Fruit fly (Drosophila melanogaster) whole organism, embryonic: ENCODE measurements around the gene CG13063.

Experiments used
- Aef1 ChIP-seq: fragments of 200-800 bp; sonication (Bioruptor generic); IDR thresholded peaks from 3 replicates; pipeline ENCODE4 v1.3.6; 2022; ENCODE audit warnings: missing biosample characterization, missing genetic modification characterization
- Atf6 ChIP-seq: fragments of 200-800 bp; sonication (Bioruptor generic); IDR thresholded peaks from 2 replicates; pipeline ENCODE4 v1.3.6; 2022; ENCODE audit warnings: missing biosample characterization, missing genetic modification characterization
- Blimp-1 ChIP-seq: fragments of 200-800 bp; sonication (Bioruptor generic); optimal IDR thresholded peaks from 3 replicates; lab custom pipeline; 2018; ENCODE audit warnings: missing biosample characterization, missing genetic modification characterization, mild to moderate bottlenecking, moderate library complexity, missing genetic modification reagents
- CG11504 ChIP-seq: fragments of 200-800 bp; sonication (Bioruptor generic); optimal IDR thresholded peaks from 3 replicates; lab custom pipeline; 2019; ENCODE audit warnings: missing biosample characterization, mild to moderate bottlenecking, missing genetic modification characterization, moderate library complexity
- CG13287 ChIP-seq: fragments of 200-800 bp; sonication (Bioruptor generic); IDR thresholded peaks from 2 replicates; pipeline ENCODE4 v1.3.6; 2022; ENCODE audit warnings: missing biosample characterization, missing genetic modification characterization; ENCODE audit not compliant: partially characterized antibody
- CG13424 ChIP-seq: fragments of 200-800 bp; sonication (Bioruptor generic); optimal IDR thresholded peaks from 2 replicates; lab custom pipeline; 2019; ENCODE audit warnings: missing biosample characterization, mild to moderate bottlenecking, missing genetic modification characterization, moderate library complexity
- CG14441 ChIP-seq: fragments of 200-800 bp; sonication (Bioruptor generic); IDR thresholded peaks from 2 replicates; pipeline ENCODE4 v1.3.6; 2022; ENCODE audit warnings: missing biosample characterization, missing genetic modification characterization
- CG15269 ChIP-seq: fragments of 200-800 bp; sonication (Bioruptor generic); optimal IDR thresholded peaks from 2 replicates; lab custom pipeline; 2018; ENCODE audit warnings: missing biosample characterization, mild to moderate bottlenecking, missing genetic modification characterization, moderate library complexity
- CG16779 ChIP-seq: fragments of 200-800 bp; sonication (Bioruptor generic); IDR thresholded peaks from 2 replicates; pipeline ENCODE4 v1.3.6; 2022; ENCODE audit warnings: missing biosample characterization, missing genetic modification characterization
- CG17385 ChIP-seq: fragments of 200-800 bp; sonication (Bioruptor generic); optimal IDR thresholded peaks from 3 replicates; lab custom pipeline; 2018; ENCODE audit warnings: missing biosample characterization, mild to moderate bottlenecking, missing genetic modification characterization
- CG2678 ChIP-seq: fragments of 200-800 bp; sonication (Bioruptor generic); optimal IDR thresholded peaks from 3 replicates; lab custom pipeline; 2019; ENCODE audit warnings: missing biosample characterization, mild to moderate bottlenecking, missing genetic modification characterization, moderate library complexity
- CG31441 ChIP-seq: fragments of 200-800 bp; sonication (Bioruptor generic); IDR thresholded peaks from 2 replicates; pipeline ENCODE4 v1.3.6; 2022; ENCODE audit warnings: missing biosample characterization, missing genetic modification characterization
- CG6272 ChIP-seq: fragments of 200-800 bp; sonication (Bioruptor generic); IDR thresholded peaks from 2 replicates; pipeline ENCODE4 v1.3.6; 2022; ENCODE audit warnings: missing biosample characterization, missing genetic modification characterization
- CG7556 ChIP-seq: fragments of 200-800 bp; sonication (Bioruptor generic); optimal IDR thresholded peaks from 2 replicates; lab custom pipeline; 2017; ENCODE audit warnings: missing biosample characterization, mild to moderate bottlenecking, missing genetic modification characterization
- CG7839 ChIP-seq: fragments of 200-800 bp; sonication (Bioruptor generic); optimal IDR thresholded peaks from 3 replicates; lab custom pipeline; 2018; ENCODE audit warnings: missing biosample characterization, mild to moderate bottlenecking, missing genetic modification characterization, moderate library complexity
- CoRest ChIP-seq: fragments of 200-800 bp; sonication (Bioruptor generic); optimal IDR thresholded peaks from 3 replicates; lab custom pipeline; 2018; ENCODE audit warnings: missing biosample characterization, mild to moderate bottlenecking, missing genetic modification characterization, moderate library complexity
- Deaf1 ChIP-seq: fragments of 200-800 bp; optimal IDR thresholded peaks from 3 replicates; lab custom pipeline; 2019; ENCODE audit warnings: missing biosample characterization, mild to moderate bottlenecking, missing genetic modification characterization, moderate library complexity
- Eip74EF ChIP-seq, 2 experiments: fragments of 200-800 bp in 1 of 2; fragments of >200 bp in 1 of 2; sonication (Bioruptor generic) in 1 of 2; optimal IDR thresholded peaks; 2 replicates each; lab custom pipeline; 2017 to 2019; ENCODE audit warnings: missing biosample characterization in 2 of 2, missing genetic modification characterization in 2 of 2, mild to moderate bottlenecking in 1 of 2, moderate library complexity in 1 of 2
- H2.0 ChIP-seq: fragments of 200-800 bp; sonication (Bioruptor generic); IDR thresholded peaks from 2 replicates; pipeline ENCODE4 v1.3.6; 2022; ENCODE audit warnings: missing biosample characterization, missing genetic modification characterization
- Hr51 ChIP-seq, 2 experiments: fragments of 200-800 bp; sonication (Bioruptor generic); optimal IDR thresholded peaks; 2 replicates in 1 of 2; 3 replicates in 1 of 2; lab custom pipeline; 2016 to 2018; ENCODE audit warnings: missing biosample characterization in 2 of 2, missing genetic modification characterization in 2 of 2, mild to moderate bottlenecking in 1 of 2, moderate library complexity in 1 of 2
- NK7.1 ChIP-seq: fragments of 200-800 bp; sonication (Bioruptor generic); optimal IDR thresholded peaks from 3 replicates; lab custom pipeline; 2016; ENCODE audit warnings: missing biosample characterization, missing genetic modification characterization
- Oli ChIP-seq: fragments of 200-800 bp; sonication (Bioruptor generic); optimal IDR thresholded peaks from 2 replicates; lab custom pipeline; 2018; ENCODE audit warnings: missing biosample characterization, mild to moderate bottlenecking, missing genetic modification characterization, moderate library complexity
- PHDP ChIP-seq: fragments of 200-800 bp; sonication (Bioruptor generic); optimal IDR thresholded peaks from 3 replicates; lab custom pipeline; 2018; ENCODE audit warnings: missing biosample characterization, mild to moderate bottlenecking, missing genetic modification characterization, moderate library complexity
- Ptx1 ChIP-seq: fragments of 200-800 bp; sonication (Bioruptor generic); IDR thresholded peaks from 2 replicates; pipeline ENCODE4 v1.3.6; 2022; ENCODE audit warnings: missing biosample characterization, missing genetic modification characterization
- Sox100B ChIP-seq: fragments of 200-800 bp; sonication (Bioruptor generic); optimal IDR thresholded peaks from 3 replicates; lab custom pipeline; 2018; ENCODE audit warnings: missing biosample characterization, mild to moderate bottlenecking, missing genetic modification characterization
- Sox102F ChIP-seq: fragments of 200-800 bp; sonication (Bioruptor generic); optimal IDR thresholded peaks from 2 replicates; lab custom pipeline; 2018; ENCODE audit warnings: missing biosample characterization, mild to moderate bottlenecking, missing genetic modification characterization, moderate library complexity
- ab ChIP-seq: fragments of 200-800 bp; sonication (Bioruptor generic); optimal IDR thresholded peaks from 2 replicates; lab custom pipeline; 2016; ENCODE audit warnings: missing biosample characterization, missing genetic modification characterization
- ci ChIP-seq: fragments of 200-800 bp; sonication (Bioruptor generic); IDR thresholded peaks from 3 replicates; pipeline ENCODE4 v1.3.6; 2022; ENCODE audit warnings: missing biosample characterization, missing genetic modification characterization
- dmrt99B ChIP-seq: fragments of 200-800 bp; sonication (Bioruptor generic); optimal IDR thresholded peaks from 2 replicates; lab custom pipeline; 2018; ENCODE audit warnings: missing biosample characterization, mild to moderate bottlenecking, missing genetic modification characterization, moderate library complexity
- dysf ChIP-seq: fragments of 200-800 bp; sonication (Bioruptor generic); IDR thresholded peaks from 3 replicates; pipeline ENCODE4 v1.3.6; 2022; ENCODE audit warnings: missing biosample characterization, missing genetic modification characterization
- fd64A ChIP-seq: fragments of 200-800 bp; sonication (Bioruptor generic); optimal IDR thresholded peaks from 3 replicates; lab custom pipeline; 2018; ENCODE audit warnings: missing biosample characterization, mild to moderate bottlenecking, missing genetic modification characterization
- gem ChIP-seq: fragments of 200-800 bp; sonication (Bioruptor generic); optimal IDR thresholded peaks from 2 replicates; lab custom pipeline; 2019; ENCODE audit warnings: missing biosample characterization, mild to moderate bottlenecking, missing genetic modification characterization, moderate library complexity
- gsb-n ChIP-seq: fragments of 200-800 bp; sonication (Bioruptor generic); optimal IDR thresholded peaks from 3 replicates; lab custom pipeline; 2018; ENCODE audit warnings: missing biosample characterization, mild to moderate bottlenecking, missing genetic modification characterization
- hkb ChIP-seq, 2 experiments: fragments of 200-800 bp in 1 of 2; fragments of >200 bp in 1 of 2; sonication (Bioruptor generic) in 1 of 2; IDR thresholded peaks in 1 of 2; optimal IDR thresholded peaks in 1 of 2; 2 replicates each; pipeline versions ENCODE4 v1.3.6 to Lab custom; 2017 to 2022; ENCODE audit warnings: missing biosample characterization in 1 of 2, missing genetic modification characterization in 1 of 2
- kah ChIP-seq: fragments of 200-800 bp; sonication (Bioruptor generic); optimal IDR thresholded peaks from 2 replicates; lab custom pipeline; 2018; ENCODE audit warnings: missing biosample characterization, mild to moderate bottlenecking, missing genetic modification characterization
- nmo ChIP-seq: fragments of 200-800 bp; sonication (Bioruptor generic); optimal IDR thresholded peaks from 2 replicates; lab custom pipeline; 2018; ENCODE audit warnings: missing biosample characterization, mild to moderate bottlenecking, missing genetic modification characterization, moderate library complexity
- oc ChIP-seq: fragments of 200-800 bp; sonication (Bioruptor generic); optimal IDR thresholded peaks from 2 replicates; lab custom pipeline; 2018; ENCODE audit warnings: missing biosample characterization, mild to moderate bottlenecking, missing genetic modification characterization, moderate library complexity
- row ChIP-seq: fragments of 200-800 bp; sonication (Bioruptor generic); IDR thresholded peaks from 3 replicates; pipeline ENCODE4 v1.3.6; 2022; ENCODE audit warnings: missing biosample characterization, missing genetic modification characterization
- tap ChIP-seq: fragments of 200-800 bp; optimal IDR thresholded peaks from 3 replicates; lab custom pipeline; 2019; ENCODE audit warnings: missing biosample characterization, mild to moderate bottlenecking, missing genetic modification characterization, moderate library complexity
- unpg ChIP-seq: fragments of 200-800 bp; sonication (Bioruptor generic); optimal IDR thresholded peaks from 3 replicates; lab custom pipeline; 2018; ENCODE audit warnings: missing biosample characterization, mild to moderate bottlenecking, missing genetic modification characterization, moderate library complexity
- vnd ChIP-seq: fragments of 200-800 bp; sonication (Bioruptor generic); IDR thresholded peaks from 3 replicates; pipeline ENCODE4 v1.3.6; 2022; ENCODE audit warnings: missing biosample characterization, missing genetic modification characterization; ENCODE audit not compliant: partially characterized antibody

Gene CG13063

dm6 chr3L:16305820-16306650 is at the start of gene CG13063, which contains the start of gene CG13043:
Gene CG13063 (plus strand): TSS chr3L:16306600.
Gene CG13043 (minus strand): TSS chr3L:16305870.
- TF ChIP-seq Sox102F (GFP tag; lab: Kevin White, UChicago) (peak; percentile 35), gem (peak; percentile 59), H2.0 (GFP tag; lab: Robert Waterston, UW) (0 out of 2 replicates have a peak, but pooled peaks have one; percentile 17), vnd (GFP tag; lab: Robert Waterston, UW) (no peak), row (peak; percentile 41; the same call in 1 of the 3 replicates), Deaf1 (peak; percentile 18), ci (0 out of 3 replicates have a peak, but pooled peaks have one; percentile 32), dysf (GFP tag; lab: Robert Waterston, UW) (0 out of 3 replicates have a peak, but pooled peaks have one; percentile 31), dmrt99B (tag; lab: Kevin White, UChicago) (peak; percentile 2), CG31441 (0 out of 2 replicates have a peak, but pooled peaks have one; percentile 23), CG13287 (GFP tag; lab: Robert Waterston, UW) (no peak), Blimp-1 (peak; percentile 27), kah (GFP tag; lab: Kevin White, UChicago) (no peak), nmo (GFP tag; lab: Kevin White, UChicago) (peak; percentile 10), unpg (peak; percentile 42), CG17385 (no peak), Aef1 (GFP tag; lab: Robert Waterston, UW) (no peak), CG2678 (tag; lab: Kevin White, UChicago) (peak; percentile 42), hkb (optimal IDR thresholded peaks at IDR 0.05; lab: Kevin White, UChicago) (no peak), hkb (GFP tag; IDR thresholded peaks at IDR 0.05; lab: Robert Waterston, UW) (0 out of 2 replicates have a peak, but pooled peaks have one; percentile 25), NK7.1 (no peak), oc (tag; lab: Kevin White, UChicago) (peak; percentile 7), CG7839 (tag; lab: Kevin White, UChicago) (peak; percentile 26), CG15269 (tag; lab: Kevin White, UChicago) (peak; percentile 41), CG14441 (0 out of 2 replicates have a peak, but pooled peaks have one; percentile 27), Hr51 (GFP tag; optimal IDR thresholded peaks at IDR 0.05; lab: Kevin White, UChicago) (peak in 1 of 2 experiments; percentile 37), tap (peak; percentile 22), CoRest (tag; lab: Kevin White, UChicago) (peak; percentile 7), CG6272 (no peak), Sox100B (GFP tag; lab: Kevin White, UChicago) (peak; percentile 32), Ptx1 (peak; percentile 35; the same call in 1 of the 2 replicates), gsb-n (tag; lab: Kevin White, UChicago) (peak; percentile 58), PHDP (tag; lab: Kevin White, UChicago) (peak; percentile 3), CG7556 (peak; percentile 11), CG16779 (GFP tag; lab: Robert Waterston, UW) (no peak), ab (GFP tag; lab: Kevin White, UChicago) (no peak), Eip74EF (GFP tag; optimal IDR thresholded peaks at IDR 0.05; lab: Kevin White, UChicago) (peak in 1 of 2 experiments; percentile 5), Atf6 (GFP tag; lab: Robert Waterston, UW) (peak; percentile 15; the same call in 1 of the 2 replicates), CG13424 (tag; lab: Kevin White, UChicago) (peak; percentile 34), fd64A (GFP tag; lab: Kevin White, UChicago) (no peak), Oli (tag; lab: Kevin White, UChicago) (peak; percentile 22), CG11504 (tag; lab: Kevin White, UChicago) (peak; percentile 59)
